Worm (Caenorhabditis elegans): Measurements from ENCODE around the gene C54G10.1.

ce11 chrV:14678298-14678697, 37.4 kb downstream of the C54G10.1 start:
- TF ChIP-seq ztf-4 (tag; optimal IDR thresholded peaks at IDR 0.05), result no peak
- no peak for TF ChIP-seq ceh-28 (tag; optimal IDR thresholded peaks at IDR 0.05)
- no peak for TF ChIP-seq tbx-2 (tag; optimal IDR thresholded peaks at IDR 0.05)
- peak; percentile 80 for TF ChIP-seq nfya-1 (tag; optimal IDR thresholded peaks at IDR 0.05; ENCODE audit: insufficient read depth)
- no peak for TF ChIP-seq lin-39 (tag; optimal IDR thresholded peaks at IDR 0.05)
- TF ChIP-seq nhr-25 (tag; optimal IDR thresholded peaks at IDR 0.05), result no peak
- TF ChIP-seq fos-1 (tag; optimal IDR thresholded peaks at IDR 0.05), result no peak
- no peak for TF ChIP-seq nhr-12 (tag; optimal IDR thresholded peaks at IDR 0.05)
- no peak for TF ChIP-seq elt-3 (tag; optimal IDR thresholded peaks at IDR 0.05)
